Worm (Caenorhabditis elegans): ENCODE data around the gene riok-3.

- TF ChIP-seq C34F6.9 (tag; optimal IDR thresholded peaks at IDR 0.05): peak; percentile 98
- TF ChIP-seq skn-1 (tag; optimal IDR thresholded peaks at IDR 0.05): no peak
- TF ChIP-seq nhr-21 (tag; optimal IDR thresholded peaks at IDR 0.05): peak; percentile 81
- TF ChIP-seq snpc-4 (tag; optimal IDR thresholded peaks at IDR 0.05): peak; percentile 53
- TF ChIP-seq lin-13 (GFP tag; optimal IDR thresholded peaks at IDR 0.05): peak; percentile 85
- TF ChIP-seq F13H6.1 (tag; optimal IDR thresholded peaks at IDR 0.05): peak; percentile 74
- TF ChIP-seq fos-1 (tag; optimal IDR thresholded peaks at IDR 0.05): peak; percentile 99
- TF ChIP-seq mdl-1 (tag; optimal IDR thresholded peaks at IDR 0.05): peak in 1 of 2 experiments; percentile 41
- TF ChIP-seq blmp-1 (tag; optimal IDR thresholded peaks at IDR 0.05; ENCODE audit: insufficient read depth): peak; percentile 56
- TF ChIP-seq ama-1 (optimal IDR thresholded peaks at IDR 0.05): peak; percentile 78
- TF ChIP-seq lin-39 (tag; optimal IDR thresholded peaks at IDR 0.05): no peak
- TF ChIP-seq nhr-23 (tag; optimal IDR thresholded peaks at IDR 0.05): no peak
- no peak for TF ChIP-seq elt-3 (tag; optimal IDR thresholded peaks at IDR 0.05)
Observed at ce11 chrIII:9780665-9781304, 24.0 kb downstream of the riok-3 start, which contains the start of gene vha-1.

Measured in whole organism, L2 larva.